Fruit fly (Drosophila melanogaster) whole organism, wandering third instar larva: ENCODE measurements around the gene vib.

ENCODE experiments used
- Dfd ChIP-seq: fragments of >200 bp; optimal IDR thresholded peaks from 2 replicates; lab custom pipeline; 2017; ENCODE audit warnings: missing biosample characterization, missing genetic modification characterization
- OdsH ChIP-seq: fragments of 200-800 bp; sonication (Bioruptor generic); optimal IDR thresholded peaks from 2 replicates; lab custom pipeline; 2016; ENCODE audit warnings: missing biosample characterization, mild to moderate bottlenecking, missing genetic modification characterization
- ey ChIP-seq: fragments of 200-800 bp; sonication (Bioruptor generic); optimal IDR thresholded peaks from 2 replicates; lab custom pipeline; 2016; ENCODE audit warnings: missing biosample characterization, missing genetic modification characterization
- rgr ChIP-seq: fragments of 200-800 bp; sonication (Bioruptor generic); optimal IDR thresholded peaks from 3 replicates; lab custom pipeline; 2016; ENCODE audit warnings: missing biosample characterization, mild to moderate bottlenecking, missing genetic modification characterization

- TF ChIP-seq Dfd (no peak), rgr (no peak), ey (GFP tag; lab: Kevin White, UChicago) (no peak), OdsH (GFP tag; lab: Kevin White, UChicago) (no peak)
Measured at dm6 chr3R:19176700-19177099, 49.8 kb downstream of the vib start, which contains the start of gene CG14282.
